Fruit fly (Drosophila melanogaster): ENCODE measurements around the gene CG33285.

The CG33285 gene

DNA sequence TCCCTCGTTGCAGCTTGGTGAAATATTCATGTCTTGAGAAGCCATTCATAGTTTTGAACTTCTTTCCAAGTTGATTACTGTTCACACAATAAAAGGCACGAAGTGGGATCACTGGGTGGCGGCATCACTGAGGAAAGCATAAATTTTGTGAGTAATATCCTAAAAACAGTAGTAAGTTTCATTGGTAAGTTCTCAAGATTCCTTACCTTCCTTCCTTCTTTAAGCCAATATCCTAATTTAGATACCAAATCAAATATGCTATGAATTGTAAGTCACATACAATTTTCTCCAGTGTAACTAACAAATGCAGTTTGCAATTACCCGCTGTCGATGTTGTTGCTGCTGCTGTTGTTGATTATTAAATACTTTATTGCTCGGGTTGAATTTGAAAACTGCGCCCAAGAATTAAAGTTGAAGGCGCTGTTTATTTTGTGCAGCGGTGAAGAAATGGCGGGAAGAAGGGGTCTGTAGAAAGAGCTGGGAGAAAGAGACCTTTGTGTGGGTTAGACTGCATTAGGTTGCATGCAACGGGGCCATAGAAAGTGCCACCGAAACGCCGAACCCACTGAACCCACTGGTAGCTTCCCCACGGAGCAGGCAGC is 42.6 kb downstream of the CG33285 start (continued):
- TF ChIP-seq CG10147 (GFP tag; optimal IDR thresholded peaks at IDR 0.05) (no peak), CG10654 (GFP tag; optimal IDR thresholded peaks at IDR 0.05) (no peak), CG7372 (GFP tag; IDR thresholded peaks at IDR 0.05) (no peak), Sox102F (GFP tag; optimal IDR thresholded peaks at IDR 0.05) (peak; percentile 40), ATbp (GFP tag; optimal IDR thresholded peaks at IDR 0.05) (no peak), CG10366 (GFP tag; IDR thresholded peaks at IDR 0.05) (no peak), Xrp1 (GFP tag; IDR thresholded peaks at IDR 0.05) (peak; percentile 26; the same call in 1 of the 2 replicates), usp (GFP tag; optimal IDR thresholded peaks at IDR 0.05) (no peak), CG31441 (GFP tag; IDR thresholded peaks at IDR 0.05) (no peak), CG2712 (tag; optimal IDR thresholded peaks at IDR 0.05) (peak; percentile 2), Drgx (GFP tag; IDR thresholded peaks at IDR 0.05) (peak; percentile 39; the same call in 1 of the 2 replicates), CG6765 (GFP tag; optimal IDR thresholded peaks at IDR 0.05) (no peak), az2 (GFP tag; optimal IDR thresholded peaks at IDR 0.05) (peak; percentile 7), zf30C (GFP tag; optimal IDR thresholded peaks at IDR 0.05) (no peak), Blimp-1 (GFP tag; optimal IDR thresholded peaks at IDR 0.05) (peak; percentile 24), Pdp1 (GFP tag; optimal IDR thresholded peaks at IDR 0.05) (no peak), da (GFP tag; optimal IDR thresholded peaks at IDR 0.05) (no peak), unpg (GFP tag; optimal IDR thresholded peaks at IDR 0.05) (peak; percentile 28), CG12071 (GFP tag; optimal IDR thresholded peaks at IDR 0.05) (no peak), CG3995 (GFP tag; optimal IDR thresholded peaks at IDR 0.05) (no peak), HmgD (GFP tag; optimal IDR thresholded peaks at IDR 0.05) (no peak), bsh (GFP tag; optimal IDR thresholded peaks at IDR 0.05) (peak in 1 of 2 experiments; percentile 56), Stat92E (GFP tag; optimal IDR thresholded peaks at IDR 0.05) (no peak), fd96Cb (tag; optimal IDR thresholded peaks at IDR 0.05) (peak; percentile 8), vvl (GFP tag; IDR thresholded peaks at IDR 0.05) (0 out of 2 replicates have a peak, but pooled peaks have one; percentile 24), CG3726 (GFP tag; IDR thresholded peaks at IDR 0.05) (no peak), trh (GFP tag; optimal IDR thresholded peaks at IDR 0.05) (no peak), dan (GFP tag; IDR thresholded peaks at IDR 0.05) (no peak), Asciz (GFP tag; optimal IDR thresholded peaks at IDR 0.05) (no peak), CG12769 (tag; optimal IDR thresholded peaks at IDR 0.05) (no peak), CG9876 (GFP tag; optimal IDR thresholded peaks at IDR 0.05) (no peak), sens (GFP tag) (peak; percentile 85), dmrt11E (tag; optimal IDR thresholded peaks at IDR 0.05) (peak; percentile 40), lmd (GFP tag; IDR thresholded peaks at IDR 0.05) (no peak), Elba2 (GFP tag; optimal IDR thresholded peaks at IDR 0.05) (no peak), seq (GFP tag; IDR thresholded peaks at IDR 0.05) (no peak), gem (tag; optimal IDR thresholded peaks at IDR 0.05) (peak; percentile 43), CG1603 (tag; optimal IDR thresholded peaks at IDR 0.05) (peak; percentile 52), lov (optimal IDR thresholded peaks at IDR 0.05) (no peak), lov (GFP tag; IDR thresholded peaks at IDR 0.05) (0 out of 3 replicates have a peak, but pooled peaks have one; percentile 65), CG6683 (GFP tag; optimal IDR thresholded peaks at IDR 0.05) (no peak), CG6175 (GFP tag; IDR thresholded peaks at IDR 0.05) (no peak), pb (GFP tag; optimal IDR thresholded peaks at IDR 0.05) (no peak), CG18262 (tag; optimal IDR thresholded peaks at IDR 0.05) (peak; percentile 34), phol (tag; optimal IDR thresholded peaks at IDR 0.05) (peak; percentile 31), CG15514 (GFP tag; optimal IDR thresholded peaks at IDR 0.05) (no peak), bigmax (GFP tag; optimal IDR thresholded peaks at IDR 0.05) (no peak), Hr39 (optimal IDR thresholded peaks at IDR 0.05) (no peak), gsb (GFP tag; IDR thresholded peaks at IDR 0.05) (no peak), CG33213 (GFP tag; optimal IDR thresholded peaks at IDR 0.05) (no peak), Vsx1 (GFP tag; optimal IDR thresholded peaks at IDR 0.05) (no peak)

Measured in whole organism, embryonic.